Fruit fly (Drosophila melanogaster) whole organism, prepupa: ENCODE measurements around the gene Kul.
A peak's percentile ranks its signal among the peaks of the same experiment; 100 is the strongest.

Source experiments
- CG34406 ChIP-seq: fragments of 200-800 bp; sonication (Bioruptor generic); optimal IDR thresholded peaks from 3 replicates; lab custom pipeline; 2016; ENCODE audit warnings: missing biosample characterization, missing genetic modification characterization
- CG6854 ChIP-seq: fragments of 200-800 bp; sonication (Bioruptor generic); optimal IDR thresholded peaks from 2 replicates; lab custom pipeline; 2017; ENCODE audit warnings: missing biosample characterization, mild to moderate bottlenecking, missing genetic modification characterization
- CG7368 ChIP-seq: fragments of 200-800 bp; sonication (Bioruptor generic); optimal IDR thresholded peaks from 3 replicates; lab custom pipeline; 2016; ENCODE audit warnings: missing biosample characterization, missing genetic modification characterization
- Ets96B ChIP-seq: fragments of 200-800 bp; optimal IDR thresholded peaks from 2 replicates; lab custom pipeline; 2019; ENCODE audit warnings: missing biosample characterization, mild to moderate bottlenecking, missing genetic modification characterization, moderate library complexity
- Hr39 ChIP-seq: fragments of 200-800 bp; sonication (Bioruptor generic); optimal IDR thresholded peaks from 2 replicates; lab custom pipeline; 2016; ENCODE audit warnings: missing biosample characterization, missing genetic modification characterization
- Lpt ChIP-seq: fragments of 200-800 bp; sonication (Bioruptor generic); optimal IDR thresholded peaks from 3 replicates; lab custom pipeline; 2016; ENCODE audit warnings: missing biosample characterization, missing genetic modification characterization
- Sox102F ChIP-seq: fragments of 200-800 bp; sonication (Bioruptor generic); optimal IDR thresholded peaks from 2 replicates; lab custom pipeline; 2016; ENCODE audit warnings: missing biosample characterization, mild to moderate bottlenecking, missing genetic modification characterization
- Sox15 ChIP-seq: fragments of 200-800 bp; sonication (Bioruptor generic); optimal IDR thresholded peaks from 3 replicates; lab custom pipeline; 2016; ENCODE audit warnings: missing biosample characterization, missing genetic modification characterization
- achi ChIP-seq: fragments of 200-800 bp; sonication (Bioruptor generic); optimal IDR thresholded peaks from 3 replicates; lab custom pipeline; 2016; ENCODE audit warnings: missing biosample characterization, missing genetic modification characterization
- ss ChIP-seq, 2 experiments: fragments of 200-800 bp; sonication (Bioruptor generic); optimal IDR thresholded peaks; 2 replicates in 1 of 2; 3 replicates in 1 of 2; lab custom pipeline; 2017 to 2018; ENCODE audit warnings: mild to moderate bottlenecking in 2 of 2, missing biosample characterization in 2 of 2, missing genetic modification characterization in 2 of 2, moderate library complexity in 1 of 2
- svp ChIP-seq: fragments of 200-800 bp; sonication (Bioruptor generic); peaks from one replicate; lab custom pipeline; 2016; ENCODE audit warnings: missing biosample characterization, missing genetic modification characterization

dm6 chr3R:29777213-29777612 lies 51.6 kb downstream of the Kul start:
- TF ChIP-seq Hr39 (GFP tag; lab: Kevin White, UChicago) (no peak), Sox15 (no peak), CG7368 (GFP tag; lab: Kevin White, UChicago) (no peak), Lpt (no peak), svp (peak; percentile 40), CG34406 (GFP tag; lab: Kevin White, UChicago) (no peak), achi (GFP tag; lab: Kevin White, UChicago) (no peak), CG6854 (GFP tag; lab: Kevin White, UChicago) (no peak), Sox102F (no peak), Ets96B (no peak), ss (GFP tag; optimal IDR thresholded peaks at IDR 0.05; lab: Kevin White, UChicago) (no peak)
